Worm (Caenorhabditis elegans): Measurements from ENCODE around the gene C38H2.2.
A peak's percentile ranks its signal among the peaks of the same experiment; 100 is the strongest.

The C38H2.2 gene

ce11 chrIII:10407198-10407663, 25.7 kb downstream of the C38H2.2 start, which contains the start of gene hat-1:
Gene hat-1, minus strand, starts transcription at chrIII:10407248.
- TF ChIP-seq snpc-4 (tag; optimal IDR thresholded peaks at IDR 0.05) (peak; percentile 80), nhr-77 (tag; optimal IDR thresholded peaks at IDR 0.05) (peak; percentile 65), mml-1 (tag; optimal IDR thresholded peaks at IDR 0.05) (no peak), fkh-2 (tag; optimal IDR thresholded peaks at IDR 0.05) (no peak), fos-1 (tag; optimal IDR thresholded peaks at IDR 0.05) (peak; percentile 39), tbx-2 (tag; optimal IDR thresholded peaks at IDR 0.05) (peak; percentile 92), elt-3 (tag; optimal IDR thresholded peaks at IDR 0.05) (no peak), mdl-1 (tag; optimal IDR thresholded peaks at IDR 0.05) (peak; percentile 46), jun-1 (tag; optimal IDR thresholded peaks at IDR 0.05) (peak; percentile 92), ceh-16 (tag; optimal IDR thresholded peaks at IDR 0.05) (no peak), zag-1 (tag; optimal IDR thresholded peaks at IDR 0.05) (peak; percentile 55), ceh-28 (tag; optimal IDR thresholded peaks at IDR 0.05) (peak; percentile 92), nhr-43 (tag; optimal IDR thresholded peaks at IDR 0.05; ENCODE audit: poor library complexity, severe bottlenecking) (peak; percentile 97), nhr-12 (tag; optimal IDR thresholded peaks at IDR 0.05) (no peak), nhr-25 (tag; optimal IDR thresholded peaks at IDR 0.05) (peak; percentile 91), egl-27 (tag; optimal IDR thresholded peaks at IDR 0.05) (peak; percentile 68), sea-2 (GFP tag; optimal IDR thresholded peaks at IDR 0.05) (no peak), egl-5 (tag; optimal IDR thresholded peaks at IDR 0.05) (peak; percentile 83), unc-39 (tag; optimal IDR thresholded peaks at IDR 0.05) (no peak), daf-12 (tag; optimal IDR thresholded peaks at IDR 0.05) (peak; percentile 56), lin-15B (tag; optimal IDR thresholded peaks at IDR 0.05) (peak; percentile 98), aly-2 (tag; optimal IDR thresholded peaks at IDR 0.05) (no peak), skn-1 (tag; optimal IDR thresholded peaks at IDR 0.05) (peak; percentile 89), ama-1 (optimal IDR thresholded peaks at IDR 0.05) (peak; percentile 83), nhr-76 (tag; optimal IDR thresholded peaks at IDR 0.05) (no peak), ceh-9 (tag; optimal IDR thresholded peaks at IDR 0.05) (no peak), lin-39 (tag; optimal IDR thresholded peaks at IDR 0.05) (peak; percentile 90), unc-62 (GFP tag; optimal IDR thresholded peaks at IDR 0.05) (peak; percentile 19), ZK546.5 (tag; optimal IDR thresholded peaks at IDR 0.05) (peak; percentile 35), nhr-11 (tag; optimal IDR thresholded peaks at IDR 0.05) (peak; percentile 71), nfya-1 (tag; optimal IDR thresholded peaks at IDR 0.05; ENCODE audit: insufficient read depth) (peak; percentile 97), elt-2 (tag; optimal IDR thresholded peaks at IDR 0.05) (peak; percentile 74), nhr-23 (tag; optimal IDR thresholded peaks at IDR 0.05) (peak; percentile 97), pqm-1 (tag; optimal IDR thresholded peaks at IDR 0.05) (peak; percentile 72), nhr-28 (tag; optimal IDR thresholded peaks at IDR 0.05) (no peak), nhr-67 (tag; optimal IDR thresholded peaks at IDR 0.05) (no peak), hmg-11 (tag; optimal IDR thresholded peaks at IDR 0.05) (peak; percentile 90), lsy-12 (tag; optimal IDR thresholded peaks at IDR 0.05) (peak; percentile 93), pha-4 (tag; optimal IDR thresholded peaks at IDR 0.05) (peak; percentile 96), ztf-4 (tag; optimal IDR thresholded peaks at IDR 0.05) (peak; percentile 54), fkh-10 (GFP tag; optimal IDR thresholded peaks at IDR 0.05) (peak; percentile 90), nhr-237 (tag; optimal IDR thresholded peaks at IDR 0.05) (no peak), R02D3.7 (tag; optimal IDR thresholded peaks at IDR 0.05) (peak; percentile 100), elt-1 (tag; optimal IDR thresholded peaks at IDR 0.05) (peak; percentile 42), eor-1 (tag; optimal IDR thresholded peaks at IDR 0.05) (no peak), ztf-11 (tag; optimal IDR thresholded peaks at IDR 0.05) (no peak), ceh-82 (tag; optimal IDR thresholded peaks at IDR 0.05) (peak; percentile 49)

Data from whole organism, L3 larva.